Worm (Caenorhabditis elegans): Measurements from ENCODE around the gene C47A4.5.

ce11 chrIV:13782319-13782718, 36.8 kb downstream of the C47A4.5 start:
- TF ChIP-seq snpc-4 (tag; optimal IDR thresholded peaks at IDR 0.05) = no peak
- no peak for TF ChIP-seq nhr-28 (tag; optimal IDR thresholded peaks at IDR 0.05)
- TF ChIP-seq nhr-237 (tag; optimal IDR thresholded peaks at IDR 0.05) = no peak
- no peak for TF ChIP-seq mab-5 (tag; optimal IDR thresholded peaks at IDR 0.05)
- no peak for TF ChIP-seq bed-3 (GFP tag; optimal IDR thresholded peaks at IDR 0.05)
- no peak for TF ChIP-seq lin-13 (tag; optimal IDR thresholded peaks at IDR 0.05)
- no peak for TF ChIP-seq lsy-2 (tag; optimal IDR thresholded peaks at IDR 0.05)
- TF ChIP-seq zip-8 (tag; optimal IDR thresholded peaks at IDR 0.05) = no peak
- no peak for TF ChIP-seq nhr-76 (tag; optimal IDR thresholded peaks at IDR 0.05)
- no peak for TF ChIP-seq sptf-1 (tag; optimal IDR thresholded peaks at IDR 0.05)
- no peak for TF ChIP-seq lin-32 (GFP tag; optimal IDR thresholded peaks at IDR 0.05)
- no peak for TF ChIP-seq unc-120 (tag; optimal IDR thresholded peaks at IDR 0.05; ENCODE audit: poor library complexity, severe bottlenecking)
- no peak for TF ChIP-seq unc-62 (GFP tag; optimal IDR thresholded peaks at IDR 0.05)
